Worm (Caenorhabditis elegans): ENCODE results near the gene srv-9.

The srv-9 gene

ce11 chrV:13411225-13411991, 11.5 kb downstream of the srv-9 start (continued):
- TF ChIP-seq nhr-28 (tag; optimal IDR thresholded peaks at IDR 0.05) (no peak), fos-1 (tag; optimal IDR thresholded peaks at IDR 0.05) (no peak)

- no peak for TF ChIP-seq sea-2 (GFP tag; optimal IDR thresholded peaks at IDR 0.05)
- TF ChIP-seq nhr-11 (tag; optimal IDR thresholded peaks at IDR 0.05), result no peak
- no peak for TF ChIP-seq jun-1 (tag; optimal IDR thresholded peaks at IDR 0.05)
- TF ChIP-seq nhr-25 (tag; optimal IDR thresholded peaks at IDR 0.05), result peak; percentile 69
- no peak for TF ChIP-seq aly-2 (tag; optimal IDR thresholded peaks at IDR 0.05)
- TF ChIP-seq nhr-28 (tag; optimal IDR thresholded peaks at IDR 0.05), result no peak
- TF ChIP-seq egl-27 (tag; optimal IDR thresholded peaks at IDR 0.05), result no peak
Observed at ce11 chrV:13410688-13411087, 12.3 kb downstream of the srv-9 start, which contains the start of gene F53F1.4. Gene F53F1.4 (plus strand): TSS chrV:13411077.

ce11 chrV:13409089-13409488, 13.9 kb downstream of the srv-9 start:
- peak; percentile 41 for TF ChIP-seq pha-4 (tag; optimal IDR thresholded peaks at IDR 0.05)
- peak; percentile 23 for TF ChIP-seq nhr-43 (tag; optimal IDR thresholded peaks at IDR 0.05; ENCODE audit: poor library complexity, severe bottlenecking)
- peak; percentile 8 for TF ChIP-seq nhr-23 (tag; optimal IDR thresholded peaks at IDR 0.05)
- TF ChIP-seq elt-1 (tag; optimal IDR thresholded peaks at IDR 0.05), result no peak
- TF ChIP-seq egl-5 (tag; optimal IDR thresholded peaks at IDR 0.05), result no peak

ce11 chrV:13408440-13408839, 14.5 kb downstream of the srv-9 start:
- TF ChIP-seq nhr-12 (tag; optimal IDR thresholded peaks at IDR 0.05), result no peak
- no peak for TF ChIP-seq ztf-11 (tag; optimal IDR thresholded peaks at IDR 0.05)
- TF ChIP-seq nhr-25 (tag; optimal IDR thresholded peaks at IDR 0.05), result no peak
- no peak for TF ChIP-seq elt-3 (tag; optimal IDR thresholded peaks at IDR 0.05)
- TF ChIP-seq egl-5 (tag; optimal IDR thresholded peaks at IDR 0.05), result no peak
- no peak for TF ChIP-seq ceh-28 (tag; optimal IDR thresholded peaks at IDR 0.05)
- no peak for TF ChIP-seq tbx-2 (tag; optimal IDR thresholded peaks at IDR 0.05)
- no peak for TF ChIP-seq ceh-9 (tag; optimal IDR thresholded peaks at IDR 0.05)
- TF ChIP-seq ceh-16 (tag; optimal IDR thresholded peaks at IDR 0.05), result no peak
- no peak for TF ChIP-seq R02D3.7 (tag; optimal IDR thresholded peaks at IDR 0.05)
- no peak for TF ChIP-seq fkh-10 (GFP tag; optimal IDR thresholded peaks at IDR 0.05)
- TF ChIP-seq jun-1 (tag; optimal IDR thresholded peaks at IDR 0.05), result no peak
- no peak for TF ChIP-seq pqm-1 (tag; optimal IDR thresholded peaks at IDR 0.05)
- no peak for TF ChIP-seq nhr-43 (tag; optimal IDR thresholded peaks at IDR 0.05; ENCODE audit: poor library complexity, severe bottlenecking)

ce11 chrV:13407913-13408312, 15.0 kb downstream of the srv-9 start, which contains the start of gene F53F1.3:
Gene F53F1.3 (plus strand): TSS chrV:13408242.
- TF ChIP-seq snpc-4 (tag; optimal IDR thresholded peaks at IDR 0.05) (no peak), ama-1 (optimal IDR thresholded peaks at IDR 0.05) (no peak), eor-1 (tag; optimal IDR thresholded peaks at IDR 0.05) (no peak), hmg-11 (tag; optimal IDR thresholded peaks at IDR 0.05) (no peak), elt-2 (tag; optimal IDR thresholded peaks at IDR 0.05) (peak; percentile 51), ztf-11 (tag; optimal IDR thresholded peaks at IDR 0.05) (no peak)

ce11 chrV:13406511-13406910, 16.4 kb downstream of the srv-9 start, which contains the start of gene F53F1.2:
Gene F53F1.2 (plus strand): TSS chrV:13406816.
- TF ChIP-seq ztf-11 (tag; optimal IDR thresholded peaks at IDR 0.05) (no peak), nhr-23 (tag; optimal IDR thresholded peaks at IDR 0.05) (peak; percentile 52)

ce11 chrV:13406032-13406431, 16.9 kb downstream of the srv-9 start, which contains the start of gene cutl-1:
Gene cutl-1 (minus strand): TSS chrV:13406114.
- no peak for TF ChIP-seq nhr-25 (tag; optimal IDR thresholded peaks at IDR 0.05)
- peak; percentile 10 for TF ChIP-seq pha-4 (tag; optimal IDR thresholded peaks at IDR 0.05)
- TF ChIP-seq nfya-1 (tag; optimal IDR thresholded peaks at IDR 0.05; ENCODE audit: insufficient read depth), result no peak
- no peak for TF ChIP-seq ceh-82 (tag; optimal IDR thresholded peaks at IDR 0.05)
